Fruit fly (Drosophila melanogaster): ENCODE data around the gene SWIP.
A peak's percentile ranks its signal among the peaks of the same experiment; 100 is the strongest.

The SWIP gene

DNA sequence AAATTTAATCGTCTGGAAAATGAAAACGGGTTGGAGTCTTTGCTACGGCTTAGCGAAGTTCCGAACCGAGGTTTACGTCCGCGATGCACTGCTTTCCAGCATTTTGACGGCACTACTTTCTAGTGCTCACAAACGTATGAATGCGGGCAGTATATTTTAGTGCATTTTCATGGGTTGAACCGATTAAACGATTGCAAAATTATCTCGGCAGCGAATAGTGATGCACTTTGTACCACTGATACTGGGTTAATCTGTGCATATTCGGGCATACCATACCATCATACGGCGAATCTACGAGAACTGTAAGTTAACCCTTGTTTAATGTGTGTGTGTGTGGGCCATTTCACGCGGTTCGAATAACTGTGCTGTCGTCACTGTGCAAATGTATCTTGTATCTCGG, 42.7 kb upstream of the SWIP start, which contains the start of gene Mfe2 (continued):
- TF ChIP-seq NfI (GFP tag; optimal IDR thresholded peaks at IDR 0.05) (peak; percentile 46), Dip3 (GFP tag; optimal IDR thresholded peaks at IDR 0.05) (peak; percentile 58), Fer3 (tag; optimal IDR thresholded peaks at IDR 0.05) (no peak), sens (GFP tag) (peak; percentile 91), ssp (GFP tag; IDR thresholded peaks at IDR 0.05) (0 out of 2 replicates have a peak, but pooled peaks have one; percentile 27), CG1024 (GFP tag; IDR thresholded peaks at IDR 0.05) (0 out of 2 replicates have a peak, but pooled peaks have one; percentile 17), CG32772 (GFP tag; IDR thresholded peaks at IDR 0.05) (no peak; the same call in 1 of the 2 replicates), pum (GFP tag; optimal IDR thresholded peaks at IDR 0.05) (peak; percentile 36), p53 (GFP tag; optimal IDR thresholded peaks at IDR 0.05) (peak; percentile 59), Spps (tag; optimal IDR thresholded peaks at IDR 0.05) (no peak), CG6175 (GFP tag; IDR thresholded peaks at IDR 0.05) (0 out of 3 replicates have a peak, but pooled peaks have one; percentile 11), CG5245 (GFP tag; optimal IDR thresholded peaks at IDR 0.05) (peak; percentile 35), CG14014 (GFP tag; IDR thresholded peaks at IDR 0.05) (0 out of 2 replicates have a peak, but pooled peaks have one; percentile 30), gsb-n (tag; optimal IDR thresholded peaks at IDR 0.05) (peak; percentile 17), CG3163 (GFP tag; optimal IDR thresholded peaks at IDR 0.05) (peak; percentile 50), dysf (GFP tag; IDR thresholded peaks at IDR 0.05) (no peak; the same call in 2 of the 3 replicates), Taf1 (GFP tag; IDR thresholded peaks at IDR 0.05) (no peak), CG33557 (GFP tag; optimal IDR thresholded peaks at IDR 0.05) (no peak), Hr39 (optimal IDR thresholded peaks at IDR 0.05) (no peak), CG10462 (GFP tag; optimal IDR thresholded peaks at IDR 0.05) (no peak), crol (GFP tag; IDR thresholded peaks at IDR 0.05) (no peak), CG14710 (tag; optimal IDR thresholded peaks at IDR 0.05) (peak; percentile 72), Aef1 (GFP tag; IDR thresholded peaks at IDR 0.05) (no peak), stc (GFP tag; IDR thresholded peaks at IDR 0.05) (no peak), dm (GFP tag; optimal IDR thresholded peaks at IDR 0.05) (peak; percentile 29), Sox102F (GFP tag; optimal IDR thresholded peaks at IDR 0.05) (no peak), CG7745 (tag; optimal IDR thresholded peaks at IDR 0.05) (no peak), pros (GFP tag; optimal IDR thresholded peaks at IDR 0.05) (no peak), CG6765 (GFP tag; optimal IDR thresholded peaks at IDR 0.05) (no peak), C15 (GFP tag; IDR thresholded peaks at IDR 0.05) (no peak), mirr (GFP tag; optimal IDR thresholded peaks at IDR 0.05) (peak; percentile 17), CG3065 (GFP tag; optimal IDR thresholded peaks at IDR 0.05) (no peak), peb (GFP tag; IDR thresholded peaks at IDR 0.05) (no peak), zf30C (GFP tag; optimal IDR thresholded peaks at IDR 0.05) (no peak), CG1529 (GFP tag; optimal IDR thresholded peaks at IDR 0.05) (no peak), CG13424 (tag; optimal IDR thresholded peaks at IDR 0.05) (peak; percentile 3), dan (GFP tag; IDR thresholded peaks at IDR 0.05) (no peak), unc-4 (GFP tag; IDR thresholded peaks at IDR 0.05; ENCODE audit: partially characterized antibody) (peak; percentile 47), CG8478 (optimal IDR thresholded peaks at IDR 0.05) (peak; percentile 80), dati (GFP tag; IDR thresholded peaks at IDR 0.05) (no peak), CG13123 (GFP tag; optimal IDR thresholded peaks at IDR 0.05) (peak; percentile 15), CG6254 (GFP tag; optimal IDR thresholded peaks at IDR 0.05) (no peak), bsh (GFP tag; optimal IDR thresholded peaks at IDR 0.05) (peak; percentile 20 to 60), D19A (tag; optimal IDR thresholded peaks at IDR 0.05) (no peak), Nf-YB (GFP tag; optimal IDR thresholded peaks at IDR 0.05) (no peak), dmrt99B (tag; optimal IDR thresholded peaks at IDR 0.05) (no peak), CG12155 (GFP tag; optimal IDR thresholded peaks at IDR 0.05) (peak; percentile 72), CG4617 (GFP tag; optimal IDR thresholded peaks at IDR 0.05; ENCODE audit: borderline replicate concordance) (peak; percentile 83), gce (GFP tag; IDR thresholded peaks at IDR 0.05) (no peak), bigmax (GFP tag; optimal IDR thresholded peaks at IDR 0.05) (no peak), CG6813 (GFP tag; optimal IDR thresholded peaks at IDR 0.05) (peak; percentile 7), pzg (GFP tag; optimal IDR thresholded peaks at IDR 0.05) (peak; percentile 94)
